Fruit fly (Drosophila melanogaster) whole organism, embryonic: ENCODE measurements around the gene CG2865.
A peak's percentile ranks its signal among the peaks of the same experiment; 100 is the strongest.

Source experiments
- CG6683 ChIP-seq: fragments of 200-800 bp; sonication (Bioruptor generic); optimal IDR thresholded peaks from 2 replicates; lab custom pipeline; 2017; ENCODE audit warnings: missing biosample characterization, mild to moderate bottlenecking, missing genetic modification characterization, missing genetic modification reagents
- CG7745 ChIP-seq: fragments of 200-800 bp; sonication (Bioruptor generic); optimal IDR thresholded peaks from 2 replicates; lab custom pipeline; 2018; ENCODE audit warnings: missing biosample characterization, mild to moderate bottlenecking, missing genetic modification characterization, moderate library complexity
- HHEX ChIP-seq: fragments of 200-800 bp; sonication (Bioruptor generic); optimal IDR thresholded peaks from 3 replicates; lab custom pipeline; 2017; ENCODE audit warnings: missing biosample characterization, mild to moderate bottlenecking, missing genetic modification characterization, missing genetic modification reagents
- HLHmδ ChIP-seq: fragments of 200-800 bp; sonication (Bioruptor generic); optimal IDR thresholded peaks from 2 replicates; lab custom pipeline; 2018; ENCODE audit warnings: missing biosample characterization, mild to moderate bottlenecking, missing genetic modification characterization, moderate library complexity
- Sox102F ChIP-seq: fragments of 200-800 bp; sonication (Bioruptor generic); optimal IDR thresholded peaks from 2 replicates; lab custom pipeline; 2018; ENCODE audit warnings: missing biosample characterization, mild to moderate bottlenecking, missing genetic modification characterization, moderate library complexity
- Usf ChIP-seq: fragments of 200-800 bp; sonication (Bioruptor generic); optimal IDR thresholded peaks from 2 replicates; lab custom pipeline; 2017; ENCODE audit warnings: missing genotype, missing biosample characterization, missing genetic modification characterization
- ind ChIP-seq: fragments of 200-800 bp; sonication (Bioruptor generic); optimal IDR thresholded peaks from 3 replicates; lab custom pipeline; 2016; ENCODE audit warnings: missing biosample characterization, missing genetic modification characterization
- nom ChIP-seq: fragments of 200-800 bp; sonication (Bioruptor generic); optimal IDR thresholded peaks from 2 replicates; lab custom pipeline; 2017; ENCODE audit warnings: missing biosample characterization, missing genetic modification characterization, mild to moderate bottlenecking, moderate library complexity, missing genetic modification reagents
- pan ChIP-seq, 4 experiments: fragments of >200 bp in 3 of 4; fragments of 200-800 bp in 1 of 4; sonication (Bioruptor generic) in 1 of 4; optimal IDR thresholded peaks in 3 of 4; IDR thresholded peaks in 1 of 4; 2 replicates each; pipeline versions ENCODE4 v1.3.6 to Lab custom; 2017 to 2022; ENCODE audit warnings: missing biosample characterization in 2 of 4, missing genetic modification characterization in 2 of 4, mixed read lengths in 1 of 4
- phol ChIP-seq: fragments of 200-800 bp; sonication (Bioruptor generic); optimal IDR thresholded peaks from 3 replicates; lab custom pipeline; 2018; ENCODE audit warnings: missing biosample characterization, mild to moderate bottlenecking, missing genetic modification characterization, moderate library complexity

DNA sequence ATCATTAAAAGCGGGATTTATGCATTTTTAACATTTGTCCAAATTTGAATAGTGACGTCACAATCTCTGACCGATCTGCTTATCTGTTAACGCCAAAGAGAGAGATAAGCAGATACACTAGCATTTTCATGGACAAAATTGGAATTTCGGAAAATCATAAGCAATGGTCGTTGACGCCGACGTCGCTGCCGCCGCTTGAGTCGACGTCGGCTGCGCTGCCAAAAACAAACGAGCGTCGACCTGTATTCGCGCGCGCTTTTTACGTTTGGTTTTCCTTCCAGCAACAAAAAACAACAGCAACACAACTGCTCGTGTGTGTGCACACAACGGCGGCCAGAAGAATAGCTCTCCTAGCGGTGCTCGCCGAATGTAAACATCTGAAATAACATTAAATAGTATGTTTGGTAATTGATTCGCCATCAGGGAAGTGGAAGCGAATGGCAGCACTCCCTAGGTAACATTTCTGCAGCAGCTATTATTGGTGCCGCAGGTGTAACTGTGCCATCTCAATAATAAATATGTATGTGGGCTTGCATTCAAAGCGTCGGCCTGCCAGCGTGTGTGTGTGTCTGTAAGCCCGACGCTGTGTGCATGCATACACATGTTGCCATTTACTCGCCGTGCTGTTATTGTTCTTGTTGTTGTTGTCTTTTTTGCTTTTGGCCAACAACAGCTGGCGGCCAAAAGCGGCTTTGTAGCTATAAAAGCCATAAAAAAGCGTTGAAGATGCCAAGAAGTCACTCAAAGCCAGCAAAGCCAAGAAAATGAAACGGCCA, 7.3 kb upstream of the CG2865 start:
- TF ChIP-seq HLHmδ (no peak), Sox102F (GFP tag; lab: Kevin White, UChicago) (peak; percentile 97), ind (GFP tag; lab: Kevin White, UChicago) (peak; percentile 87), Usf (GFP tag; lab: Kevin White, UChicago) (peak; percentile 90), CG6683 (GFP tag; lab: Kevin White, UChicago) (peak; percentile 85), HHEX (GFP tag; lab: Kevin White, UChicago) (peak; percentile 95), CG7745 (peak; percentile 39), pan (optimal IDR thresholded peaks at IDR 0.05; lab: Kevin White, UChicago) (no peak), pan (GFP tag; optimal IDR thresholded peaks at IDR 0.05 in 1 of 2, IDR thresholded peaks at IDR 0.05 in 1 of 2) (peak in 1 of 2 experiments; percentile 98), nom (GFP tag; lab: Kevin White, UChicago) (peak; percentile 91), phol (peak; percentile 92)
